Fruit fly (Drosophila melanogaster) whole organism, embryonic: Measurements from ENCODE around the gene CtBP.

ENCODE experiments used
- Adf1 ChIP-seq: fragments of 200-800 bp; sonication (Bioruptor generic); IDR thresholded peaks from 2 replicates; pipeline ENCODE4 v1.3.6; 2022; ENCODE audit warnings: missing biosample characterization, missing genetic modification characterization
- Asciz ChIP-seq: fragments of 200-800 bp; sonication (Bioruptor generic); optimal IDR thresholded peaks from 2 replicates; lab custom pipeline; 2017; ENCODE audit warnings: missing biosample characterization, mild to moderate bottlenecking, missing genetic modification characterization, missing genetic modification reagents
- Atf-2 ChIP-seq: fragments of 200-800 bp; sonication (Bioruptor generic); optimal IDR thresholded peaks from 2 replicates; lab custom pipeline; 2016; ENCODE audit warnings: missing biosample characterization, missing genetic modification characterization
- CG10366 ChIP-seq: fragments of 200-800 bp; sonication (Bioruptor generic); IDR thresholded peaks from 2 replicates; pipeline ENCODE4 v1.3.6; 2022; ENCODE audit warnings: missing biosample characterization, missing genetic modification characterization
- CG10565 ChIP-seq: fragments of 200-800 bp; sonication (Bioruptor generic); optimal IDR thresholded peaks from 3 replicates; lab custom pipeline; 2016; ENCODE audit warnings: missing biosample characterization, mild to moderate bottlenecking, missing genetic modification characterization
- CG15011 ChIP-seq: fragments of 200-800 bp; sonication (Bioruptor generic); optimal IDR thresholded peaks from 3 replicates; lab custom pipeline; 2018; ENCODE audit warnings: missing biosample characterization, mild to moderate bottlenecking, missing genetic modification characterization
- CG15073 ChIP-seq: fragments of 200-800 bp; sonication (Bioruptor generic); optimal IDR thresholded peaks from 2 replicates; lab custom pipeline; 2016; ENCODE audit warnings: missing biosample characterization, missing genetic modification characterization
- CG1647 ChIP-seq: fragments of 200-800 bp; sonication (Bioruptor generic); optimal IDR thresholded peaks from 3 replicates; lab custom pipeline; 2016; ENCODE audit warnings: missing biosample characterization, missing genetic modification characterization
- CG17359 ChIP-seq: fragments of 200-800 bp; sonication (Bioruptor generic); optimal IDR thresholded peaks from 3 replicates; lab custom pipeline; 2018; ENCODE audit warnings: missing biosample characterization, mild to moderate bottlenecking, missing genetic modification characterization, moderate library complexity
- CG17361 ChIP-seq: fragments of 200-800 bp; sonication (Bioruptor generic); IDR thresholded peaks from 3 replicates; pipeline ENCODE4 v1.3.6; 2022; ENCODE audit warnings: missing biosample characterization, missing genetic modification characterization
- CG18764 ChIP-seq: fragments of 200-800 bp; sonication (Bioruptor generic); optimal IDR thresholded peaks from 3 replicates; lab custom pipeline; 2016; ENCODE audit warnings: missing biosample characterization, missing genetic modification characterization
- CG2129 ChIP-seq: fragments of 200-800 bp; sonication (Bioruptor generic); IDR thresholded peaks from 2 replicates; pipeline ENCODE4 v1.3.6; 2022; ENCODE audit warnings: missing biosample characterization, missing genetic modification characterization; ENCODE audit not compliant: partially characterized antibody
- CG32532 ChIP-seq: fragments of 200-800 bp; sonication (Bioruptor generic); IDR thresholded peaks from 2 replicates; pipeline ENCODE4 v1.3.6; 2022; ENCODE audit warnings: missing biosample characterization, missing genetic modification characterization
- CG34376 ChIP-seq: fragments of 200-800 bp; sonication (Bioruptor generic); optimal IDR thresholded peaks from 2 replicates; lab custom pipeline; 2018; ENCODE audit warnings: missing biosample characterization, mild to moderate bottlenecking, missing genetic modification characterization
- CG3847 ChIP-seq: fragments of 200-800 bp; sonication (Bioruptor generic); IDR thresholded peaks from 2 replicates; pipeline ENCODE4 v1.3.6; 2022; ENCODE audit warnings: missing biosample characterization, missing genetic modification characterization
- CG8290 ChIP-seq, 3 experiments: fragments of 200-800 bp; sonication (Bioruptor generic); optimal IDR thresholded peaks; 2 replicates each; lab custom pipeline; 2016 to 2019; ENCODE audit warnings: missing biosample characterization in 3 of 3, missing genetic modification characterization in 3 of 3, mild to moderate bottlenecking in 2 of 3, moderate library complexity in 1 of 3
- CHES-1-like ChIP-seq: fragments of 200-800 bp; sonication (Bioruptor generic); optimal IDR thresholded peaks from 2 replicates; lab custom pipeline; 2016; ENCODE audit warnings: missing biosample characterization, missing genetic modification characterization
- CTCF ChIP-seq: fragments of 200-800 bp; sonication (Bioruptor generic); optimal IDR thresholded peaks from 2 replicates; lab custom pipeline; 2017; ENCODE audit warnings: missing biosample characterization, mild to moderate bottlenecking, missing genetic modification characterization, moderate library complexity
- Chrac-16 ChIP-seq: fragments of 200-800 bp; sonication (Bioruptor generic); optimal IDR thresholded peaks from 3 replicates; lab custom pipeline; 2016; ENCODE audit warnings: missing biosample characterization, missing genetic modification characterization
- Doc2 ChIP-seq: fragments of 200-800 bp; sonication (Bioruptor generic); IDR thresholded peaks from 2 replicates; pipeline ENCODE4 v1.3.6; 2022; ENCODE audit warnings: missing biosample characterization, missing genetic modification characterization
- Eip74EF ChIP-seq, 2 experiments: fragments of 200-800 bp in 1 of 2; fragments of >200 bp in 1 of 2; sonication (Bioruptor generic) in 1 of 2; optimal IDR thresholded peaks; 2 replicates each; lab custom pipeline; 2017 to 2019; ENCODE audit warnings: missing biosample characterization in 2 of 2, missing genetic modification characterization in 2 of 2, mild to moderate bottlenecking in 1 of 2, moderate library complexity in 1 of 2
- Gug ChIP-seq: fragments of 200-800 bp; sonication (Bioruptor generic); IDR thresholded peaks from 4 replicates; pipeline ENCODE4 v1.3.6; 2022; ENCODE audit warnings: missing biosample characterization, missing genetic modification characterization
- HLHmδ ChIP-seq: fragments of 200-800 bp; sonication (Bioruptor generic); optimal IDR thresholded peaks from 2 replicates; lab custom pipeline; 2018; ENCODE audit warnings: missing biosample characterization, mild to moderate bottlenecking, missing genetic modification characterization, moderate library complexity
- Hmr ChIP-seq: fragments of 200-800 bp; sonication (Bioruptor generic); optimal IDR thresholded peaks from 3 replicates; lab custom pipeline; 2017; ENCODE audit warnings: mild to moderate bottlenecking, missing biosample characterization, missing genetic modification reagents, missing genetic modification characterization
- Hr3 ChIP-seq: fragments of 200-800 bp; sonication (Bioruptor generic); optimal IDR thresholded peaks from 3 replicates; lab custom pipeline; 2016; ENCODE audit warnings: missing biosample characterization, missing genetic modification characterization
- Lhr ChIP-seq: fragments of 200-800 bp; sonication (Bioruptor generic); optimal IDR thresholded peaks from 3 replicates; lab custom pipeline; 2017; ENCODE audit warnings: mild to moderate bottlenecking, missing biosample characterization, missing genetic modification reagents, missing genetic modification characterization
- Lpt ChIP-seq: fragments of >200 bp; optimal IDR thresholded peaks from 2 replicates; lab custom pipeline; 2018; ENCODE audit warnings: missing biosample characterization, missing genetic modification characterization
- Myb ChIP-seq: fragments of 200-800 bp; sonication (Bioruptor generic); optimal IDR thresholded peaks from 2 replicates; lab custom pipeline; 2016; ENCODE audit warnings: missing biosample characterization, missing genetic modification characterization
- Nf-YC ChIP-seq: fragments of 200-800 bp; optimal IDR thresholded peaks from 3 replicates; lab custom pipeline; 2019; ENCODE audit warnings: missing biosample characterization, mild to moderate bottlenecking, missing genetic modification characterization, moderate library complexity
- Ravus ChIP-seq: fragments of 200-800 bp; sonication (Bioruptor generic); IDR thresholded peaks from 2 replicates; pipeline ENCODE4 v1.3.6; 2022; ENCODE audit warnings: missing biosample characterization, missing genetic modification characterization
- Rfx ChIP-seq: fragments of 200-800 bp; sonication (Bioruptor generic); IDR thresholded peaks from 2 replicates; pipeline ENCODE4 v1.3.6; 2022; ENCODE audit warnings: missing biosample characterization, missing genetic modification characterization
- Six4 ChIP-seq: fragments of 200-800 bp; sonication (Bioruptor generic); optimal IDR thresholded peaks from 2 replicates; lab custom pipeline; 2016; ENCODE audit warnings: missing biosample characterization, missing genetic modification characterization
- Tbp ChIP-seq: fragments of >200 bp; optimal IDR thresholded peaks from 2 replicates; lab custom pipeline; 2018; ENCODE audit warnings: missing biosample characterization, missing genetic modification characterization
- ab ChIP-seq: fragments of 200-800 bp; sonication (Bioruptor generic); optimal IDR thresholded peaks from 2 replicates; lab custom pipeline; 2016; ENCODE audit warnings: missing biosample characterization, missing genetic modification characterization
- bab2 ChIP-seq: fragments of 200-800 bp; sonication (Bioruptor generic); optimal IDR thresholded peaks from 2 replicates; lab custom pipeline; 2016; ENCODE audit warnings: missing biosample characterization, missing genetic modification characterization
- dpn ChIP-seq, 2 experiments: fragments of 200-800 bp; sonication (Bioruptor generic); optimal IDR thresholded peaks; 3 replicates each; lab custom pipeline; 2016; ENCODE audit warnings: missing biosample characterization in 2 of 2, missing genetic modification characterization in 2 of 2
- ems ChIP-seq: fragments of 200-800 bp; sonication (Bioruptor generic); optimal IDR thresholded peaks from 3 replicates; lab custom pipeline; 2016; ENCODE audit warnings: missing biosample characterization, missing genetic modification characterization
- exex ChIP-seq: fragments of 200-800 bp; sonication (Bioruptor generic); optimal IDR thresholded peaks from 4 replicates; lab custom pipeline; 2018; ENCODE audit warnings: missing biosample characterization, mild to moderate bottlenecking, missing genetic modification characterization, moderate library complexity
- fd3F ChIP-seq: fragments of 200-800 bp; sonication (Bioruptor generic); optimal IDR thresholded peaks from 2 replicates; lab custom pipeline; 2018; ENCODE audit warnings: missing biosample characterization, mild to moderate bottlenecking, missing genetic modification characterization, moderate library complexity
- ham ChIP-seq: fragments of 200-800 bp; sonication (Bioruptor generic); IDR thresholded peaks from 2 replicates; pipeline ENCODE4 v1.3.6; 2022; ENCODE audit warnings: missing biosample characterization, missing genetic modification characterization
- hkb ChIP-seq, 2 experiments: fragments of 200-800 bp in 1 of 2; fragments of >200 bp in 1 of 2; sonication (Bioruptor generic) in 1 of 2; IDR thresholded peaks in 1 of 2; optimal IDR thresholded peaks in 1 of 2; 2 replicates each; pipeline versions ENCODE4 v1.3.6 to Lab custom; 2017 to 2022; ENCODE audit warnings: missing biosample characterization in 1 of 2, missing genetic modification characterization in 1 of 2
- hth ChIP-seq: fragments of >200 bp; optimal IDR thresholded peaks from 2 replicates; lab custom pipeline; 2017; ENCODE audit warnings: inconsistent platforms
- jigr1 ChIP-seq: fragments of 200-800 bp; sonication (Bioruptor generic); IDR thresholded peaks from 3 replicates; pipeline ENCODE4 v1.3.6; 2022; ENCODE audit warnings: missing biosample characterization, missing genetic modification characterization
- knrl ChIP-seq: fragments of 200-800 bp; sonication (Bioruptor generic); IDR thresholded peaks from 3 replicates; pipeline ENCODE4 v1.3.6; 2022; ENCODE audit warnings: missing biosample characterization, missing genetic modification characterization; ENCODE audit not compliant: partially characterized antibody
- repo ChIP-seq: fragments of 200-800 bp; sonication (Bioruptor generic); optimal IDR thresholded peaks from 2 replicates; lab custom pipeline; 2016; ENCODE audit warnings: missing biosample characterization, missing genetic modification characterization
- scrt ChIP-seq: fragments of 200-800 bp; sonication (Bioruptor generic); optimal IDR thresholded peaks from 2 replicates; lab custom pipeline; 2018; ENCODE audit warnings: missing biosample characterization, mild to moderate bottlenecking, missing genetic modification characterization, moderate library complexity
- sob ChIP-seq: fragments of 200-800 bp; sonication (Bioruptor generic); IDR thresholded peaks from 2 replicates; pipeline ENCODE4 v1.3.6; 2022; ENCODE audit warnings: missing biosample characterization, missing genetic modification characterization
- stwl ChIP-seq: fragments of 200-800 bp; sonication (Bioruptor generic); optimal IDR thresholded peaks from 3 replicates; lab custom pipeline; 2018; ENCODE audit warnings: missing biosample characterization, mild to moderate bottlenecking, missing genetic modification characterization, moderate library complexity
- tio ChIP-seq: fragments of 200-800 bp; sonication (Bioruptor generic); optimal IDR thresholded peaks from 2 replicates; lab custom pipeline; 2017; ENCODE audit warnings: missing biosample characterization, missing genetic modification characterization, inconsistent platforms
- usp ChIP-seq: fragments of >200 bp; optimal IDR thresholded peaks from 2 replicates; lab custom pipeline; 2017; ENCODE audit warnings: missing biosample characterization, missing genetic modification characterization

The CtBP gene

DNA sequence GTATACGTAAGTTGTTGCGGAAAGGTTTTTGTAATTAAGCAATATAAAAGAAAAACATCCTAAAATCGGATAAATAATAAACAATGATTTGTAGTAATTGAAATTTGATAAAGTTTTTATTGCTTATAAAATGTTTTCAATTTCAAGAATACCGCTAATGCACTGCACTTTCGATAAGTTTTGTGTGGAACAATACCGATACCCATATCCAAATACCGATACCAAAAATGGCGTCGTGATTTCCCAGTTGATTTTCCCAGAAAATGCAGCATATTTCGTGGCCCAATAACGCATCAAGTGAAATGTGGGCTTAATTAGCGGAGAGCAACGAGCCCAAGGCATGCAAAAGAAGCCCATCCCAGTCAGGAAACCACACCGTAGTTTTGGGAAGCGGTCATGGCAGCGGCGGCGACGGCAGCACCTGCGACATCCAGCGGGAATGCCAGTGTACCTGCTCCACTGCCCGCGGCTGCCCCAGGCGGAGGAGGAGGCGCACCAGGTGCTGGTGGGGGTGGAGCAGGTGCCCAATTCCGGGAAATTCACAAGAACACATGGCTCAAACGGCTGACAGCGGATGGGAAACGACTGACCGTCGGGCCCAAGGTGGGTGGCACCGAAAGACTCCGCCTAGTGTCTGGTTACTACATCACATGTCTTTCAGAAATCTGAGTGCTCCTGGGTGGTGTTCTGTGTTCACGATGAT lies 25.5 kb upstream of the CtBP start, which contains the start of gene CG31342 (continued):
- TF ChIP-seq knrl (peak; percentile 59; the same call in 2 of the 3 replicates), dpn (GFP tag; optimal IDR thresholded peaks at IDR 0.05; lab: Kevin White, UChicago) (peak in 1 of 2 experiments; percentile 10), Lhr (no peak), Ravus (GFP tag; lab: Robert Waterston, UW) (no peak), fd3F (GFP tag; lab: Kevin White, UChicago) (peak; percentile 41), CG17359 (tag; lab: Kevin White, UChicago) (peak; percentile 55), CG10366 (GFP tag; lab: Robert Waterston, UW) (no peak), CG8290 (GFP tag; optimal IDR thresholded peaks at IDR 0.05; lab: Kevin White, UChicago) (no peak), CG8290 (tag; optimal IDR thresholded peaks at IDR 0.05; lab: Kevin White, UChicago) (no peak), exex (tag; lab: Kevin White, UChicago) (no peak), CG18764 (no peak), CTCF (GFP tag; lab: Kevin White, UChicago) (no peak), Lpt (GFP tag; lab: Kevin White, UChicago) (no peak), Tbp (GFP tag; lab: Kevin White, UChicago) (no peak), Eip74EF (GFP tag; optimal IDR thresholded peaks at IDR 0.05; lab: Kevin White, UChicago) (no peak), Rfx (GFP tag; lab: Robert Waterston, UW) (peak; percentile 37; the same call in 1 of the 2 replicates), Hr3 (peak; percentile 22), stwl (peak; percentile 69), Myb (GFP tag; lab: Kevin White, UChicago) (no peak), Six4 (GFP tag; lab: Kevin White, UChicago) (peak; percentile 61), sob (peak; percentile 14; the same call in 1 of the 2 replicates), Nf-YC (tag; lab: Kevin White, UChicago) (no peak), Gug (GFP tag; lab: Robert Waterston, UW) (no peak), Chrac-16 (GFP tag; lab: Kevin White, UChicago) (no peak), CG34376 (peak; percentile 38), bab2 (GFP tag; lab: Kevin White, UChicago) (no peak), ab (no peak), CG1647 (GFP tag; lab: Kevin White, UChicago) (no peak), CG15011 (GFP tag; lab: Kevin White, UChicago) (peak; percentile 0), scrt (GFP tag; lab: Kevin White, UChicago) (no peak), CG15073 (GFP tag; lab: Kevin White, UChicago) (no peak), Asciz (GFP tag; lab: Kevin White, UChicago) (no peak), tio (GFP tag; lab: Kevin White, UChicago) (no peak), ems (no peak), repo (GFP tag; lab: Kevin White, UChicago) (no peak), CG2129 (GFP tag; lab: Robert Waterston, UW) (peak; percentile 30; the same call in 1 of the 2 replicates), CHES-1-like (GFP tag; lab: Kevin White, UChicago) (no peak), CG32532 (GFP tag; lab: Robert Waterston, UW) (peak; percentile 48; the same call in 1 of the 2 replicates), jigr1 (GFP tag; lab: Robert Waterston, UW) (no peak), hth (lab: Kevin White, UChicago) (no peak), ham (GFP tag; lab: Robert Waterston, UW) (no peak), usp (GFP tag; lab: Kevin White, UChicago) (no peak), CG17361 (no peak), CG3847 (GFP tag; lab: Robert Waterston, UW) (no peak), Adf1 (no peak), Hmr (GFP tag; lab: Kevin White, UChicago) (no peak), hkb (optimal IDR thresholded peaks at IDR 0.05; lab: Kevin White, UChicago) (no peak), hkb (GFP tag; IDR thresholded peaks at IDR 0.05; lab: Robert Waterston, UW) (peak; percentile 40; the same call in 1 of the 2 replicates), CG10565 (no peak), Doc2 (GFP tag; lab: Robert Waterston, UW) (no peak), Atf-2 (no peak), HLHmδ (GFP tag; lab: Kevin White, UChicago) (no peak)
